Worm (Caenorhabditis elegans): Measurements from ENCODE around the gene plc-4.

Gene plc-4

ce11 chrIV:7507305-7507704, 5.2 kb downstream of the plc-4 start (continued):
- TF ChIP-seq hlh-17 (GFP tag; optimal IDR thresholded peaks at IDR 0.05; ENCODE audit: borderline replicate concordance) (no peak), ceh-90 (tag; optimal IDR thresholded peaks at IDR 0.05) (no peak), ceh-82 (tag; optimal IDR thresholded peaks at IDR 0.05) (peak in 1 of 3 experiments; percentile 21), tbx-2 (tag; optimal IDR thresholded peaks at IDR 0.05) (no peak), C04F5.9 (tag; optimal IDR thresholded peaks at IDR 0.05) (peak; percentile 2), nhr-237 (tag; optimal IDR thresholded peaks at IDR 0.05) (no peak), dsc-1 (tag; optimal IDR thresholded peaks at IDR 0.05) (no peak), mab-9 (GFP tag; IDR thresholded peaks at IDR 0.05) (no peak), ceh-8 (GFP tag; optimal IDR thresholded peaks at IDR 0.05) (no peak), alr-1 (tag; optimal IDR thresholded peaks at IDR 0.05; ENCODE audit: borderline replicate concordance) (no peak), pag-3 (tag; optimal IDR thresholded peaks at IDR 0.05; ENCODE audit: borderline replicate concordance, insufficient read depth) (no peak), ztf-4 (tag; optimal IDR thresholded peaks at IDR 0.05) (peak; percentile 6), nhr-12 (tag; optimal IDR thresholded peaks at IDR 0.05) (no peak), rnt-1 (tag; optimal IDR thresholded peaks at IDR 0.05) (peak; percentile 60), unc-86 (tag; optimal IDR thresholded peaks at IDR 0.05) (no peak), nhr-76 (tag; optimal IDR thresholded peaks at IDR 0.05) (no peak), ceh-88 (GFP tag; IDR thresholded peaks at IDR 0.05) (no peak), unc-30 (tag; optimal IDR thresholded peaks at IDR 0.05) (no peak), nhr-11 (tag; optimal IDR thresholded peaks at IDR 0.05) (no peak), grh-1 (GFP tag; IDR thresholded peaks at IDR 0.05) (0 out of 2 replicates have a peak, but pooled peaks have one; percentile 36), nhr-47 (tag; optimal IDR thresholded peaks at IDR 0.05) (peak; percentile 32), efl-3 (GFP tag; optimal IDR thresholded peaks at IDR 0.05) (no peak), nhr-85 (tag) (peak; percentile 81), lsy-2 (tag; optimal IDR thresholded peaks at IDR 0.05) (peak; percentile 35 to 59), lin-35 (GFP tag; optimal IDR thresholded peaks at IDR 0.05) (peak; percentile 28 to 80), egl-27 (tag; optimal IDR thresholded peaks at IDR 0.05) (no peak), ama-1 (optimal IDR thresholded peaks at IDR 0.05) (peak; percentile 79), fos-1 (tag; optimal IDR thresholded peaks at IDR 0.05) (no peak), xbp-1 (tag; optimal IDR thresholded peaks at IDR 0.05) (no peak), snu-23 (GFP tag; optimal IDR thresholded peaks at IDR 0.05) (peak; percentile 69), nhr-71 (tag; optimal IDR thresholded peaks at IDR 0.05) (peak; percentile 83), ces-1 (GFP tag; optimal IDR thresholded peaks at IDR 0.05) (no peak), C34B4.2 (tag; optimal IDR thresholded peaks at IDR 0.05) (no peak), lin-39 (tag; optimal IDR thresholded peaks at IDR 0.05) (peak; percentile 9), vab-15 (tag; optimal IDR thresholded peaks at IDR 0.05) (no peak), ets-5 (GFP tag; IDR thresholded peaks at IDR 0.05) (no peak), zip-4 (GFP tag; optimal IDR thresholded peaks at IDR 0.05) (no peak), nhr-19 (GFP tag; conservative IDR thresholded peaks at IDR 0.05) (peak; percentile 67), nhr-84 (tag; optimal IDR thresholded peaks at IDR 0.05) (no peak), hpl-2 (GFP tag; optimal IDR thresholded peaks at IDR 0.05) (no peak), isw-1 (GFP tag; IDR thresholded peaks at IDR 0.05) (no peak), jun-1 (tag; optimal IDR thresholded peaks at IDR 0.05) (no peak), elt-2 (tag; optimal IDR thresholded peaks at IDR 0.05) (peak; percentile 29), sox-4 (tag; optimal IDR thresholded peaks at IDR 0.05) (no peak), blmp-1 (tag; optimal IDR thresholded peaks at IDR 0.05) (peak; percentile 57), C16A3.4 (tag; optimal IDR thresholded peaks at IDR 0.05) (peak; percentile 34), irx-1 (tag; optimal IDR thresholded peaks at IDR 0.05) (peak; percentile 17), aly-2 (tag; optimal IDR thresholded peaks at IDR 0.05) (no peak), unc-62 (GFP tag; optimal IDR thresholded peaks at IDR 0.05) (no peak), fkh-4 (tag; optimal IDR thresholded peaks at IDR 0.05; ENCODE audit: borderline replicate concordance) (no peak), unc-98 (GFP tag; IDR thresholded peaks at IDR 0.05) (no peak), pax-3 (tag; optimal IDR thresholded peaks at IDR 0.05) (peak; percentile 11), pqm-1 (tag; optimal IDR thresholded peaks at IDR 0.05) (no peak), elt-3 (tag; optimal IDR thresholded peaks at IDR 0.05) (peak in 1 of 6 experiments; percentile 65)

All from whole organism, L1 larva.